Worm (Caenorhabditis elegans) whole organism, mixed stage, embryonic: ENCODE measurements around the gene C35D10.1.

Source experiments
- M03D4.4 ChIP-seq: sonication (generic microtip); optimal IDR thresholded peaks from 2 replicates; lab custom pipeline; 2017; ENCODE audit warnings: mild to moderate bottlenecking, missing genetic modification characterization, missing compliant biosample characterization
- ceh-39 ChIP-seq: fragments of 150-350 bp; optimal IDR thresholded peaks from 2 replicates; lab custom pipeline; 2014; ENCODE audit warnings: missing biosample characterization, missing genetic modification characterization
- ceh-83 ChIP-seq: fragments of 200-800 bp; sonication (Bioruptor generic); optimal IDR thresholded peaks from 2 replicates; lab custom pipeline; 2018; ENCODE audit warnings: mild to moderate bottlenecking, missing genetic modification characterization, missing compliant biosample characterization
- ces-1 ChIP-seq: fragments of 150-350 bp; optimal IDR thresholded peaks from 2 replicates; lab custom pipeline; 2014; ENCODE audit warnings: missing biosample characterization, missing genetic modification reagents, missing genetic modification characterization
- cnd-1 ChIP-seq: fragments of 200-800 bp; sonication (Bioruptor generic); optimal IDR thresholded peaks from 2 replicates; lab custom pipeline; 2018; ENCODE audit warnings: mild to moderate bottlenecking, missing genetic modification characterization, missing compliant biosample characterization
- drap-1 ChIP-seq: fragments of 200-800 bp; sonication (Bioruptor generic); optimal IDR thresholded peaks from 3 replicates; lab custom pipeline; 2018; ENCODE audit warnings: mild to moderate bottlenecking, missing genetic modification characterization, missing compliant biosample characterization
- elt-1 ChIP-seq: sonication (generic microtip); optimal IDR thresholded peaks from 2 replicates; lab custom pipeline; 2017; ENCODE audit warnings: missing genetic modification characterization, mild to moderate bottlenecking, missing compliant biosample characterization, antibody characterized with exemption, moderate library complexity, borderline replicate concordance; ENCODE audit not compliant: insufficient read depth
- elt-3 ChIP-seq: fragments of 150-350 bp; optimal IDR thresholded peaks from 2 replicates; lab custom pipeline; 2014; ENCODE audit warnings: missing biosample characterization, missing genetic modification characterization
- flh-1 ChIP-seq: fragments of 200-800 bp; sonication (Bioruptor generic); optimal IDR thresholded peaks from 2 replicates; lab custom pipeline; 2018; ENCODE audit warnings: mild to moderate bottlenecking, missing genetic modification characterization, moderate library complexity, missing compliant biosample characterization
- ham-2 ChIP-seq: fragments of 200-800 bp; sonication (Bioruptor generic); optimal IDR thresholded peaks from 2 replicates; lab custom pipeline; 2018; ENCODE audit warnings: mild to moderate bottlenecking, missing genetic modification characterization, missing compliant biosample characterization
- hlh-1 ChIP-seq: fragments of 150-350 bp; optimal IDR thresholded peaks from 2 replicates; lab custom pipeline; 2014; ENCODE audit warnings: missing biosample characterization, missing genetic modification reagents, missing genetic modification characterization
- lin-13 ChIP-seq: fragments of 150-350 bp; optimal IDR thresholded peaks from 2 replicates; lab custom pipeline; 2014; ENCODE audit warnings: missing biosample characterization, missing genetic modification characterization
- lsy-2 ChIP-seq: fragments of 150-350 bp; optimal IDR thresholded peaks from 2 replicates; lab custom pipeline; 2014; ENCODE audit warnings: missing biosample characterization, missing genetic modification characterization
- mab-5 ChIP-seq: fragments of 150-350 bp; optimal IDR thresholded peaks from 2 replicates; lab custom pipeline; 2014; ENCODE audit warnings: missing biosample characterization, missing genetic modification characterization
- mep-1 ChIP-seq: fragments of 150-350 bp; optimal IDR thresholded peaks from 2 replicates; lab custom pipeline; 2017; ENCODE audit warnings: missing biosample characterization, missing genetic modification reagents, missing genetic modification characterization, inconsistent platforms
- mls-2 ChIP-seq: sonication (generic microtip); optimal IDR thresholded peaks from 2 replicates; lab custom pipeline; 2016; ENCODE audit warnings: mild to moderate bottlenecking, missing genetic modification characterization, moderate library complexity, missing compliant biosample characterization
- nhr-12 ChIP-seq: fragments of 150-350 bp; optimal IDR thresholded peaks from 2 replicates; lab custom pipeline; 2014; ENCODE audit warnings: missing biosample characterization, missing genetic modification characterization
- nhr-2 ChIP-seq: fragments of 150-350 bp; optimal IDR thresholded peaks from 2 replicates; lab custom pipeline; 2014; ENCODE audit warnings: missing biosample characterization, missing genetic modification characterization
- nhr-237 ChIP-seq: fragments of 150-350 bp; optimal IDR thresholded peaks from 2 replicates; lab custom pipeline; 2014; ENCODE audit warnings: missing biosample characterization, missing genetic modification characterization
- nhr-28 ChIP-seq: fragments of 150-350 bp; optimal IDR thresholded peaks from 2 replicates; lab custom pipeline; 2014; ENCODE audit warnings: missing biosample characterization, missing genetic modification characterization
- nhr-76 ChIP-seq: sonication (generic microtip); optimal IDR thresholded peaks from 2 replicates; lab custom pipeline; 2017; ENCODE audit warnings: missing biosample characterization, missing genetic modification characterization
- pha-4 ChIP-seq: fragments of 150-350 bp; optimal IDR thresholded peaks from 2 replicates; lab custom pipeline; 2018; ENCODE audit warnings: missing biosample characterization, missing genetic modification reagents, missing genetic modification characterization
- snpc-4 ChIP-seq: fragments of 150-350 bp; optimal IDR thresholded peaks from 2 replicates; lab custom pipeline; 2014; ENCODE audit warnings: missing biosample characterization, missing genetic modification characterization
- sptf-1 ChIP-seq: sonication (generic microtip); optimal IDR thresholded peaks from 2 replicates; lab custom pipeline; 2017; ENCODE audit warnings: mild to moderate bottlenecking, missing genetic modification characterization, moderate library complexity, missing compliant biosample characterization
- unc-120 ChIP-seq: sonication (generic microtip); optimal IDR thresholded peaks from 2 replicates; lab custom pipeline; 2017; ENCODE audit warnings: missing genetic modification characterization, missing compliant biosample characterization; ENCODE audit not compliant: poor library complexity, severe bottlenecking
- unc-39 ChIP-seq: fragments of 150-350 bp; optimal IDR thresholded peaks from 2 replicates; lab custom pipeline; 2014; ENCODE audit warnings: missing biosample characterization, missing genetic modification characterization
- unc-62 ChIP-seq: fragments of 150-350 bp; optimal IDR thresholded peaks from 2 replicates; lab custom pipeline; 2014; ENCODE audit warnings: missing biosample characterization, missing genetic modification reagents, missing genetic modification characterization
- zip-8 ChIP-seq: fragments of 150-350 bp; optimal IDR thresholded peaks from 2 replicates; lab custom pipeline; 2014; ENCODE audit warnings: missing biosample characterization, missing genetic modification characterization
- ztf-11 ChIP-seq: fragments of 150-350 bp; optimal IDR thresholded peaks from 2 replicates; lab custom pipeline; 2014; ENCODE audit warnings: missing biosample characterization, missing genetic modification characterization

The C35D10.1 gene

DNA sequence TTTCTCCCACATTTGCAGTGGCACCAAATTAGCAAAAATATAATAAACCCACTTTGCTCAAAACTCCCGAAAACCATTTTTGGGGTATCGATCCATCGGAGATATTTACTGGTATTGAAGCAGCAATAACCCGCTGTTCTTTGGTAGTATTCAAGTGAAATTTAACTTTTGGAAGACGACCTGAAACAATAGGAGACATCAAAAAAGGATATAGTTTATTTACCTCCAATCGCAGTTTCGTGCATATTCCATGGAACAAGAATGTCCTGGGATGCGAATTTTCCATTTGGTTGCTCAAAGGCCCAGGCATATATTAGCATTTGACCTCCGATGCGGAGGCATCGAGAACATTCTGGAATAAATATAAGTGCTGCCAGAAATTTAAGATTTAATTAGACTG, 6.2 kb upstream of the C35D10.1 start:
- TF ChIP-seq cnd-1 (tag; lab: Kevin White, UChicago) (no peak), ham-2 (GFP tag; lab: Kevin White, UChicago) (no peak)

DNA sequence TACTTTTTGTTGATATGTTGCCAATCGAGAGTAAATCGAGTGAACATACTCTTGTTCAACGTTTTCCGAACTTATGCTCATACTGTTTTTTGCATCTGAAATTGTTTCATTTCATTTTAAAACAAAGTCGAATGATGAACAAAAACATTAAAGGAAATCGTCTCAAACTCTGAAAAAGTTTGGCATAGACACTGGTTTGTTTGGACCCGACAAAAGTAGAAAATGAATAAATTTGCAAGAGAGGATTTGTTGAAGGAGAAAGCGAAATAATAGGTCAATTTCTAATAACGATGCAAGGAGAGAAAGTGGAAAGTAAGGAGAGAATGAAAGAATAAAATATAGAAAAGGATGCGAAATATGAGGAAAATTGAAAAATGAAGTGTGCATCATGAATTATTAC, 4.9 kb upstream of the C35D10.1 start, which contains the start of gene C35D10.12:
Gene C35D10.12 (minus strand): TSS at position 101 of the 400 bp plus-strand sequence.
- TF ChIP-seq unc-62 (GFP tag; lab: Kevin White, UChicago), result no peak
- TF ChIP-seq unc-120, result no peak
- TF ChIP-seq mls-2 (tag; lab: Kevin White, UChicago), result no peak
- no peak for TF ChIP-seq mep-1
- TF ChIP-seq mab-5, result no peak
- TF ChIP-seq lin-13 (tag; lab: Kevin White, UChicago), result no peak
- TF ChIP-seq sptf-1 (tag; lab: Kevin White, UChicago), result no peak
- no peak for TF ChIP-seq nhr-2
- TF ChIP-seq ceh-39 (tag; lab: Kevin White, UChicago), result no peak
- TF ChIP-seq ces-1 (GFP tag; lab: Kevin White, UChicago), result no peak
- TF ChIP-seq ceh-83 (GFP tag; lab: Kevin White, UChicago), result no peak
- no peak for TF ChIP-seq nhr-237 (tag; lab: Kevin White, UChicago)
- no peak for TF ChIP-seq zip-8
- no peak for TF ChIP-seq M03D4.4 (tag; lab: Kevin White, UChicago)
- no peak for TF ChIP-seq elt-3 (tag; lab: Kevin White, UChicago)
- TF ChIP-seq unc-39, result no peak
- no peak for TF ChIP-seq drap-1 (GFP tag; lab: Kevin White, UChicago)
- no peak for TF ChIP-seq flh-1 (GFP tag; lab: Kevin White, UChicago)
- no peak for TF ChIP-seq hlh-1 (tag; lab: Kevin White, UChicago)
- TF ChIP-seq ham-2 (GFP tag; lab: Kevin White, UChicago), result no peak

DNA sequence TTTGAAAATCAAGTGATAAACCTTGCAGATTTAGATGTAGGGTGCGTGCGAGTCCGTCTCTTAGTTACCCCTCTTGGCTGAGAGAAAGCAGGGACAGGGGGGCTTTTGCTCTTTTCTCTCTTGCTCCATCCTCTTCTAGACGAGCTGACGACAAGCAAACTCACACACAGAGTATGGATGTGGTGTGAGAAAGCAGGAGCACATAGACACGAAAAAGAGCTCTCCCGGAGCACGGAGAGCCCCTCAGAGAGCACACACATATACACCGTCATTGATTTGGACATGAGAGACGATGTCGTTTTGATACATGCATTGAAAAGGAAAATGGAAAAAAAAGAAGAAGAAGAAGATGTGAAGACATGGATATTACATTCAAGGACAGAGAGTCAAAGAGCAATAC, 3.9 kb upstream of the C35D10.1 start:
- no peak for TF ChIP-seq snpc-4 (tag; lab: Kevin White, UChicago)
- TF ChIP-seq cnd-1 (tag; lab: Kevin White, UChicago), result no peak
- TF ChIP-seq hlh-1 (tag; lab: Kevin White, UChicago), result no peak
- peak; percentile 21 for TF ChIP-seq ces-1 (GFP tag; lab: Kevin White, UChicago)
- no peak for TF ChIP-seq lin-13 (tag; lab: Kevin White, UChicago)

- TF ChIP-seq elt-1 (tag; lab: Kevin White, UChicago) (no peak), mep-1 (peak; percentile 50), sptf-1 (tag; lab: Kevin White, UChicago) (no peak), pha-4 (peak; percentile 19), cnd-1 (tag; lab: Kevin White, UChicago) (no peak), zip-8 (no peak), unc-120 (no peak), nhr-76 (no peak), nhr-12 (no peak), lsy-2 (tag; lab: Kevin White, UChicago) (peak; percentile 37), nhr-237 (tag; lab: Kevin White, UChicago) (no peak)
Observed at ce11 chrIII:4878281-4878680, 1.3 kb upstream of the C35D10.1 start, which contains the start of the genes tost-1 and arx-6. tost-1 (minus strand) TSS chrIII:4878311. arx-6 (plus strand) TSS chrIII:4878658.

DNA sequence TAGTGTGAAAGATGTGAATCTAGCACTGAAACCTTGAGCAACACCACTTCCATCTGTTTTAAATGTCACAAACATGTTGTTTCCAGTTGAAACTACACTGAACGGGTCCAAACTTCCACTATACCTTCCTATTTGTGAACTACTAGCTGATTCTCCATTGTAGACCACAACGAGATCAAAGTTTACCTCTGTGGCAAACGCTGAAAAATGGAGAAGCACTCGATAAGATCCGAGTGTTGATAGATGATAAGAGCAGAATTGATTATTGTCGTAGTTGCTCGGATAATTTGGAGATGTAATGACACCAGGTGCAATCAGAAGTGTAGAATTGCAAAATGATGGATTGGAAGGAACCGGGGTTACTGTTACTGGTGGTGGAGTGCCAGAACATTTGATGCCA, 2.4 kb downstream of the C35D10.1 start:
- TF ChIP-seq ztf-11 (tag; lab: Kevin White, UChicago) (no peak), nhr-12 (no peak), elt-3 (tag; lab: Kevin White, UChicago) (no peak), drap-1 (GFP tag; lab: Kevin White, UChicago) (no peak), sptf-1 (tag; lab: Kevin White, UChicago) (no peak), ham-2 (GFP tag; lab: Kevin White, UChicago) (no peak), zip-8 (no peak), snpc-4 (tag; lab: Kevin White, UChicago) (no peak), mls-2 (tag; lab: Kevin White, UChicago) (no peak), ces-1 (GFP tag; lab: Kevin White, UChicago) (no peak), ceh-83 (GFP tag; lab: Kevin White, UChicago) (no peak), nhr-28 (tag; lab: Kevin White, UChicago) (no peak), flh-1 (GFP tag; lab: Kevin White, UChicago) (no peak), nhr-2 (no peak), lin-13 (tag; lab: Kevin White, UChicago) (no peak), ceh-39 (tag; lab: Kevin White, UChicago) (no peak), nhr-237 (tag; lab: Kevin White, UChicago) (no peak), lsy-2 (tag; lab: Kevin White, UChicago) (no peak), mep-1 (no peak)
